Fruit fly (Drosophila melanogaster): ENCODE measurements around the gene CG43610.

The CG43610 gene

DNA sequence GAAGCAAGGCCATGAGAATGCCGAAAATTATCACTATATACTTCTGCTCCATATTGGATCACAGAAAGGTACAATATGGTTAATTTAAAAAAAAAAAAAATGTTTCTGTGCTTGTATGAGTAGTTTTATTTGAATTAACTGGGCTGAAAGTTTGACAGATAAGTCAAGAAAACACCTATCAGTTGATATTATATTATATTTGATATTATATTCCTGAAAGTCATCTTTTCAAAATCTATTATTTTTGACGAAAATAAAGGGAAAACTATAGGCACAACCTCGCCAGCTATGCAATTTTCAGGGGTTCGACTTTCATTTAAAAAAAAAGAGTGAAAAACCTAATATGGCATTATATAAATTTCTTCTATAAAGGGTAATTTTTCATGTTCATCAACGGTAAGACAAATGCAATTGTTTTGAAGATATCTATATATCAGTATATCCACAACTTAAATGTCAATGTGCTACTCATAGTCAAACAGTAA lies at the start of gene CG43610, which contains the start of gene nrv2:
Gene CG43610, plus strand, starts transcription at position 435 of the 485 bp plus-strand sequence.
Gene nrv2, minus strand, starts transcription at position 101 of the 485 bp plus-strand sequence.
- no peak for TF ChIP-seq noc (tag; optimal IDR thresholded peaks at IDR 0.05)

dm6 chr2L:6751037-6751436 lies 48.0 kb upstream of the CG43610 start:
- no peak for TF ChIP-seq noc (tag; optimal IDR thresholded peaks at IDR 0.05)

DNA sequence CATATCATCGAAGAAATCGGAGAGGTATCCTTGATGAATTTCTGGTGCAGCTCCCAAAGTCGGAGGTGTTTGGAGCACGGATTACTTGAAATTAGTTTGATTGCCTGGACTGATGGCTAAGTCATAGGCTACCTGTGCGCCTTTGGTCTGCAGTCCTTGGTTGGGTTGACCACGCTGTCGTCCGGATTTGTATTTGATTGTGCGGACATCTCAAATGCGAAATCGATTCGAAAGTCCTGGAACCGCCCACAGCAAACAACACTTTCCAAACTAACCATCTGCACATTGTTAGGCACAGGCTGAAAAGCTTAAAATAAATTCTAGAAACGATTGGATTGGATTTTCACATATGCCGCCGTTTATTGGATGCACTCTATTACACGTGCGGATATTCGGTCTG lies 39.5 kb upstream of the CG43610 start, which contains the start of gene CG11322:
Gene CG11322, minus strand, starts transcription at position 101 of the 400 bp plus-strand sequence.
- no peak for TF ChIP-seq noc (tag; optimal IDR thresholded peaks at IDR 0.05)

DNA sequence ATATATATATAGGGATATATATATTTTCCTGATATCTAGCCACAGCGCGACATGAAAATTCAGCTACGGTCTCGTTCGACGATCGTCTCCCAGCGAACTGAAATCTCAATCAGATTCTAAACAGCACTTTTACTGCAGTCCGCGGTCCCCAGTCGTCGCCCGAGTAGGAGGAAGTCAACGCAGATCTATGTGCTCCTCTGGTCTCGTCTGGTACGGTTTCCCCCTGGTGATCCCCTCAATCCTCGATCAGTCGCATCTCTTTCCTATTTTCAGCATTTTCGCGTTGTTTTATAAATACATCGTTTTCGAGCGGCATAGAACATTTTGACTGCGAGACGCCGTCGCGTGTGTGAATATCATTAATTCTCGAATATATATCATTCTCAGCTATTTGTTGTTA lies 26.3 kb upstream of the CG43610 start, which contains the start of gene LUBEL:
Gene LUBEL, minus strand, starts transcription at position 101 of the 400 bp plus-strand sequence.
- no peak for TF ChIP-seq noc (tag; optimal IDR thresholded peaks at IDR 0.05)

DNA sequence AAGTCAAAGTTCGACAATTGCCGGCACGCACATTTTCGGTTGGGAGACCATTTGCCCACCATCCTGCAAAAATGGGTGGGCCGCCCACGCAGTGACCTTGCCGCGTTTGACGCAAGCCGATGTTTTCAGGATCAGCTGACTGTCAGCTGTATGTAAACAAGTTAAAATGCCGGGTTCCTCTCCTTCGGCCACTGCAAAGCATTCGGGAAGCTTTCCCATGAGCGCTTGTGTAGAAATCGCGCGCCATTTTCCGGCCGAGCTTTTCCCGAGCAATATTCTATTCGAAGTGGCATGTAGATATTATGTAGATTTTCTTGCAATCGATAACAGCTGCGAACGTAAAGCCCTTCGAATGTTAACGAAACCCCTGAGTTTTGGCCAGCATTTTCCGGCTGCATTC lies 25.4 kb upstream of the CG43610 start, which contains the start of gene CG17378:
Gene CG17378, plus strand, starts transcription at position 397 of the 400 bp plus-strand sequence.
- TF ChIP-seq noc (tag; optimal IDR thresholded peaks at IDR 0.05): no peak

dm6 chr2L:6774853-6775252 lies 24.1 kb upstream of the CG43610 start:
- TF ChIP-seq noc (tag; optimal IDR thresholded peaks at IDR 0.05): no peak

dm6 chr2L:6783395-6783794 lies 15.6 kb upstream of the CG43610 start:
- no peak for TF ChIP-seq noc (tag; optimal IDR thresholded peaks at IDR 0.05)

DNA sequence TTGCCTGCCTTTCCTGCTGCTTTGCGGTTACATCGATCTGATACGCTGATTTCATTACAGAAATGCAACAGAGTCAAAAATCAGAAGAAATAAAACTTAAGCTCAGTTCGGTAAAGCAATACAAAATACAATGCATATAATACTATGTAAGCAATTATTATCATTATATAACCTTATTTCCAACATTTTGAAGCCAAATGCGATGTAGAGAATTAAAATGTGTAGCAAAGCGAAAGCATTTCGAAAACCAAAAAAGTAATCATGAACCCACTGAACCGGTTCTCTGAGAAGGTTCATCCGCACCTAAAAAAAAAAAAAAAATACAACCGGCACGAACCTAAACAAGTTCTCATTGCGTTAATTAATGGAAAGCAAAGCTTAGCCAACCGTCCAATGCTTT lies 14.8 kb upstream of the CG43610 start:
- no peak for TF ChIP-seq noc (tag; optimal IDR thresholded peaks at IDR 0.05)

- TF ChIP-seq noc (tag; optimal IDR thresholded peaks at IDR 0.05): peak; percentile 29
These were observed 13.4 kb upstream of the CG43610 start for dm6 chr2L:6785583-6785982.

DNA sequence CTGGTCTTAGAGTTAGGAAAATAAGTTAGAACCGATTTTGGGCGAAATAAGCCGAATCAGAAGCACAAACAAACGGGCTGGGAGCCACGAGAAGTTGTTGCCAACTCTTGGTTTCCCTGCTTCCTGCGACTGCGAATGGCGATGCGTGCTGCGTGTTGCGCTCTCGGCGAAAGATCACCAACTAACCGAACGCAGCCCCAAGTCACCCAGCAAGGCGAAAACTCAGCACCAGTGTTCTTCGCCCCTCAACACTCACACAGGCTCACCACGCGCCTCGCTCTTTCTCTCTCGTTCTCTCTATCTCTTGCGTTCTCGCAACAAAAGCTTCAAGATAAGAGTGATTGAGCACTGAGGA lies 12.3 kb upstream of the CG43610 start, which contains the start of gene nrv1:
Gene nrv1, minus strand, starts transcription at position 188 of the 355 bp plus-strand sequence.
- TF ChIP-seq noc (tag; optimal IDR thresholded peaks at IDR 0.05): no peak

dm6 chr2L:6787029-6787972 lies 11.7 kb upstream of the CG43610 start:
- peak; percentile 94 for TF ChIP-seq noc (tag; optimal IDR thresholded peaks at IDR 0.05)

- no peak for TF ChIP-seq noc (tag; optimal IDR thresholded peaks at IDR 0.05)
These were observed 11.0 kb upstream of the CG43610 start for dm6 chr2L:6787973-6788368.

DNA sequence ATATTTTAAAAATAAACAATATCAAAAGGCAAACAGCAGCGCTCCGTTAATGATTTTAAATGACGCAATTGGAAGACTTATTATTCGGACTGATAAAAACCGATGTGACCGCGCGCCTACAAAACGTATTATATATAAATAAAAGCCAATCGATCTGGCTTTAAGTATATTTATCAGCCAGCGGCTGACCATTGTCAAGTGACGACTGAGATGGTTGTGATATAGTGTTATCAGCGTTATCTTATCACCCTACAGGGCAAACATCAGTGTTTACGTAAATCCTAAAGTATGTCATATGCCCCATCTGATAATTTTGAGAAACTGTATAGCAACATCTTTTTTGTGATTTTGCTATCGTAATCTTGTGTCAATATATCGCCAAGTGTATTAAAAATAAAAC lies 9.6 kb upstream of the CG43610 start:
- TF ChIP-seq noc (tag; optimal IDR thresholded peaks at IDR 0.05): peak; percentile 27

DNA sequence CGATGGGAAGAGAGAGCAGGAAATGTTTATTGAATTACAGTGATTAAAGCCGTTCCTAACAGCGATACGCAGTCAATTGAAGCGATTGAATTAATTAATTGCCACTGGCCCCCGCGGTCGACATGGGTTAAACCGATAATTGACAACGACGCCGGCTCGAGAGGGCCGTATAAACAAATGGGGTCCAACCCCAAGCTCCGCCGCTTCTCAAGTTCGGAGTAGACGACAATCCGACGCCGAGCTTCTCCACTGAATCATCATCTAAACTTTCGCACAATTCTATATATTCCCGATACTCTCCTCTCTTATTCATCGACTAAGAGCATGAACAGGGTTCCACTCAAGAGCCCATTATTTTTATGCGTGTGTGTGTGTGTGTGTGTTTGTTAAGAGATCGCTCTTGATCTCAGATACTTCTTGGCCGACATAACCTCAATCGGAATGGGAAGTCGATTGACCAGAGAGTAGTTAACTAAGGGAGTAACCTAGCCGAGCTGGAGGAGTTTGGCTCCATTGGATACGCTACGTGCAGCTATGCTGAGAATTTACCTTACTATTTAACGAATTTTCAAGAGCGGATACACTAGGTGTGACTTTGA lies 7.1 kb upstream of the CG43610 start:
- TF ChIP-seq noc (tag; optimal IDR thresholded peaks at IDR 0.05): no peak

- no peak for TF ChIP-seq noc (tag; optimal IDR thresholded peaks at IDR 0.05)
These were observed 5.1 kb upstream of the CG43610 start for dm6 chr2L:6793763-6794417.

dm6 chr2L:6794418-6794793 lies 4.6 kb upstream of the CG43610 start:
- TF ChIP-seq noc (tag; optimal IDR thresholded peaks at IDR 0.05): no peak
